Fruit fly (Drosophila melanogaster) whole organism, prepupa: ENCODE data around the gene CG43288.

Experiments
- CG11294 ChIP-seq: fragments of 200-800 bp; sonication (Bioruptor generic); IDR thresholded peaks from 2 replicates; pipeline ENCODE4 v1.3.6; 2022; ENCODE audit warnings: missing biosample characterization, missing genetic modification characterization
- CG11902 ChIP-seq: fragments of 200-800 bp; sonication (Bioruptor generic); optimal IDR thresholded peaks from 3 replicates; lab custom pipeline; 2016; ENCODE audit warnings: missing biosample characterization, missing genetic modification characterization
- CG15336 ChIP-seq: fragments of 200-800 bp; sonication (Bioruptor generic); IDR thresholded peaks from 2 replicates; pipeline ENCODE4 v1.3.6; 2022; ENCODE audit warnings: missing biosample characterization, missing genetic modification characterization
- CG1621 ChIP-seq: fragments of 200-800 bp; sonication (Bioruptor generic); optimal IDR thresholded peaks from 3 replicates; lab custom pipeline; 2018; ENCODE audit warnings: missing biosample characterization, mild to moderate bottlenecking, missing genetic modification characterization
- CG3032 ChIP-seq: fragments of 200-800 bp; optimal IDR thresholded peaks from 2 replicates; lab custom pipeline; 2019; ENCODE audit warnings: missing biosample characterization, mild to moderate bottlenecking, missing genetic modification characterization, moderate library complexity
- CG31627 ChIP-seq: fragments of 200-800 bp; sonication (Bioruptor generic); optimal IDR thresholded peaks from 3 replicates; lab custom pipeline; 2016; ENCODE audit warnings: missing biosample characterization, missing genetic modification characterization
- CG32006 ChIP-seq: fragments of 200-800 bp; sonication (Bioruptor generic); optimal IDR thresholded peaks from 3 replicates; lab custom pipeline; 2017; ENCODE audit warnings: missing biosample characterization, mild to moderate bottlenecking, missing genetic modification characterization
- CG34406 ChIP-seq: fragments of 200-800 bp; sonication (Bioruptor generic); optimal IDR thresholded peaks from 3 replicates; lab custom pipeline; 2016; ENCODE audit warnings: missing biosample characterization, missing genetic modification characterization
- CG6163 ChIP-seq: fragments of 200-800 bp; sonication (Bioruptor generic); IDR thresholded peaks from 3 replicates; pipeline ENCODE4 v1.3.6; 2022; ENCODE audit warnings: missing biosample characterization, missing genetic modification characterization
- CG6808 ChIP-seq: fragments of 200-800 bp; sonication (Bioruptor generic); optimal IDR thresholded peaks from 3 replicates; lab custom pipeline; 2017; ENCODE audit warnings: missing biosample characterization, missing genetic modification characterization, mild to moderate bottlenecking, moderate library complexity, missing genetic modification reagents
- CG6854 ChIP-seq: fragments of 200-800 bp; sonication (Bioruptor generic); optimal IDR thresholded peaks from 2 replicates; lab custom pipeline; 2017; ENCODE audit warnings: missing biosample characterization, mild to moderate bottlenecking, missing genetic modification characterization
- CG7368 ChIP-seq: fragments of 200-800 bp; sonication (Bioruptor generic); optimal IDR thresholded peaks from 3 replicates; lab custom pipeline; 2016; ENCODE audit warnings: missing biosample characterization, missing genetic modification characterization
- CG8319 ChIP-seq: fragments of 200-800 bp; sonication (Bioruptor generic); optimal IDR thresholded peaks from 3 replicates; lab custom pipeline; 2016; ENCODE audit warnings: missing biosample characterization, missing genetic modification characterization
- CG9139 ChIP-seq: fragments of 200-800 bp; sonication (Bioruptor generic); optimal IDR thresholded peaks from 3 replicates; lab custom pipeline; 2017; ENCODE audit warnings: missing biosample characterization, mild to moderate bottlenecking, missing genetic modification characterization
- Eip78C ChIP-seq: fragments of 200-800 bp; sonication (Bioruptor generic); peaks from one replicate; lab custom pipeline; 2016; ENCODE audit warnings: missing biosample characterization, missing genetic modification characterization
- Ets21C ChIP-seq: fragments of 200-800 bp; sonication (Bioruptor generic); optimal IDR thresholded peaks from 3 replicates; lab custom pipeline; 2016; ENCODE audit warnings: missing biosample characterization, missing genetic modification characterization
- Ets96B ChIP-seq: fragments of 200-800 bp; optimal IDR thresholded peaks from 2 replicates; lab custom pipeline; 2019; ENCODE audit warnings: missing biosample characterization, mild to moderate bottlenecking, missing genetic modification characterization, moderate library complexity
- Gug ChIP-seq: fragments of 200-800 bp; sonication (Bioruptor generic); IDR thresholded peaks from 2 replicates; pipeline ENCODE4 v1.3.6; 2022; ENCODE audit warnings: missing biosample characterization, missing genetic modification characterization
- Hr38 ChIP-seq: sonication (Bioruptor generic); optimal IDR thresholded peaks from 2 replicates; lab custom pipeline; 2016; ENCODE audit warnings: missing biosample characterization, missing genetic modification characterization
- Hr39 ChIP-seq: fragments of 200-800 bp; sonication (Bioruptor generic); optimal IDR thresholded peaks from 2 replicates; lab custom pipeline; 2016; ENCODE audit warnings: missing biosample characterization, missing genetic modification characterization
- Hr4 ChIP-seq: fragments of 200-800 bp; sonication (Bioruptor generic); optimal IDR thresholded peaks from 3 replicates; lab custom pipeline; 2016; ENCODE audit warnings: missing biosample characterization, missing genetic modification characterization
- Lpt ChIP-seq: fragments of 200-800 bp; sonication (Bioruptor generic); optimal IDR thresholded peaks from 3 replicates; lab custom pipeline; 2016; ENCODE audit warnings: missing biosample characterization, missing genetic modification characterization
- Met ChIP-seq: fragments of 200-800 bp; sonication (Bioruptor generic); optimal IDR thresholded peaks from 3 replicates; lab custom pipeline; 2016; ENCODE audit warnings: missing biosample characterization, missing genetic modification characterization
- OdsH ChIP-seq: fragments of 200-800 bp; sonication (Bioruptor generic); optimal IDR thresholded peaks from 3 replicates; lab custom pipeline; 2016; ENCODE audit warnings: missing biosample characterization, missing genetic modification characterization
- Smox ChIP-seq: fragments of 200-800 bp; sonication (Bioruptor generic); optimal IDR thresholded peaks from 3 replicates; lab custom pipeline; 2016; ENCODE audit warnings: missing biosample characterization, missing genetic modification characterization
- Sox15 ChIP-seq: fragments of 200-800 bp; sonication (Bioruptor generic); optimal IDR thresholded peaks from 3 replicates; lab custom pipeline; 2016; ENCODE audit warnings: missing biosample characterization, missing genetic modification characterization
- acj6 ChIP-seq: fragments of 200-800 bp; sonication (Bioruptor generic); optimal IDR thresholded peaks from 3 replicates; lab custom pipeline; 2016; ENCODE audit warnings: missing biosample characterization, missing genetic modification characterization
- dac ChIP-seq: fragments of 200-800 bp; sonication (Bioruptor generic); optimal IDR thresholded peaks from 2 replicates; lab custom pipeline; 2017; ENCODE audit warnings: missing biosample characterization, mild to moderate bottlenecking, missing genetic modification characterization
- dsx ChIP-seq: fragments of 200-800 bp; optimal IDR thresholded peaks from 3 replicates; lab custom pipeline; 2019; ENCODE audit warnings: missing biosample characterization, mild to moderate bottlenecking, missing genetic modification characterization, moderate library complexity; ENCODE audit not compliant: poor library complexity, severe bottlenecking
- eg ChIP-seq: fragments of 200-800 bp; sonication (Bioruptor generic); IDR thresholded peaks from 3 replicates; pipeline ENCODE4 v1.3.6; 2022; ENCODE audit warnings: missing biosample characterization, missing genetic modification characterization
- esn ChIP-seq: fragments of 200-800 bp; sonication (Bioruptor generic); optimal IDR thresholded peaks from 2 replicates; lab custom pipeline; 2016; ENCODE audit warnings: missing biosample characterization, mild to moderate bottlenecking, missing genetic modification characterization, moderate library complexity
- fd59A ChIP-seq: fragments of 200-800 bp; sonication (Bioruptor generic); optimal IDR thresholded peaks from 2 replicates; lab custom pipeline; 2017; ENCODE audit warnings: missing biosample characterization, mild to moderate bottlenecking, missing genetic modification characterization, missing genetic modification reagents
- fd85E ChIP-seq: fragments of 200-800 bp; sonication (Bioruptor generic); optimal IDR thresholded peaks from 3 replicates; lab custom pipeline; 2016; ENCODE audit warnings: missing biosample characterization, missing genetic modification characterization
- fkh ChIP-seq: fragments of 200-800 bp; sonication (Bioruptor generic); optimal IDR thresholded peaks from 3 replicates; lab custom pipeline; 2017; ENCODE audit warnings: missing biosample characterization, mild to moderate bottlenecking, missing genetic modification characterization, moderate library complexity
- net ChIP-seq: fragments of 200-800 bp; sonication (Bioruptor generic); optimal IDR thresholded peaks from 3 replicates; lab custom pipeline; 2016; ENCODE audit warnings: missing biosample characterization, missing genetic modification characterization
- pdm3 ChIP-seq: fragments of 200-800 bp; sonication (Bioruptor generic); optimal IDR thresholded peaks from 3 replicates; lab custom pipeline; 2016; ENCODE audit warnings: missing biosample characterization, missing genetic modification characterization
- spab ChIP-seq: fragments of 200-800 bp; sonication (Bioruptor generic); optimal IDR thresholded peaks from 2 replicates; lab custom pipeline; 2017; ENCODE audit warnings: missing biosample characterization, mild to moderate bottlenecking, missing genetic modification characterization, missing genetic modification reagents
- ss ChIP-seq, 2 experiments: fragments of 200-800 bp; sonication (Bioruptor generic); optimal IDR thresholded peaks; 2 replicates in 1 of 2; 3 replicates in 1 of 2; lab custom pipeline; 2017 to 2018; ENCODE audit warnings: mild to moderate bottlenecking in 2 of 2, missing biosample characterization in 2 of 2, missing genetic modification characterization in 2 of 2, moderate library complexity in 1 of 2
- svp ChIP-seq: fragments of 200-800 bp; sonication (Bioruptor generic); peaks from one replicate; lab custom pipeline; 2016; ENCODE audit warnings: missing biosample characterization, missing genetic modification characterization
- topi ChIP-seq: fragments of 200-800 bp; sonication (Bioruptor generic); optimal IDR thresholded peaks from 3 replicates; lab custom pipeline; 2016; ENCODE audit warnings: missing biosample characterization, missing genetic modification characterization
- vri ChIP-seq: fragments of 200-800 bp; sonication (Bioruptor generic); optimal IDR thresholded peaks from 3 replicates; lab custom pipeline; 2016; ENCODE audit warnings: missing biosample characterization, mild to moderate bottlenecking, missing genetic modification characterization

CG43288 gene

DNA sequence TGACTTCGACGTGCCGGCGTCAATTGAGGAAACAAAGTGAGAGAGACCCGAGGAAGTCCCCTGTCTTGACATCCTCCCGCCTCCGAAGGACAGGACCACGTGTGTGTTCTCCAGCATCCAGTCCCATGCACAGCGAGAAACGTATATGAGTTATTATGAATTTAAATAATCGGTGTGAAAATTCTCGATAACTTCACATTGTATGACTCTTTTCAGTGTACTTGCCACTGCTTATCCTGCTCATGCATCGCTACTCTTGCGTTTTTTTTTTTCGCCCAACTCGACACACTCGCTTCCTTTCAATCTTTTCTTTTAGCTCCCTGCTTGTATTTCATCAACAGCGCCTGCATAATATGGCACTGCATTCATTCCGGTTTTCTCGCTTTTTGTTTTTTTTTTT lies 37.0 kb upstream of the CG43288 start (continued):
- TF ChIP-seq fkh (GFP tag; lab: Kevin White, UChicago) (no peak), acj6 (GFP tag; lab: Kevin White, UChicago) (peak; percentile 52), Hr38 (GFP tag; lab: Kevin White, UChicago) (no peak), CG6808 (GFP tag; lab: Kevin White, UChicago) (peak; percentile 49), eg (GFP tag; lab: Robert Waterston, UW) (peak; percentile 33; the same call in 1 of the 3 replicates), CG8319 (GFP tag; lab: Kevin White, UChicago) (peak; percentile 45), Met (peak; percentile 70), pdm3 (peak; percentile 62), CG11294 (no peak), Ets96B (peak; percentile 37), CG9139 (GFP tag; lab: Kevin White, UChicago) (peak; percentile 5)

DNA sequence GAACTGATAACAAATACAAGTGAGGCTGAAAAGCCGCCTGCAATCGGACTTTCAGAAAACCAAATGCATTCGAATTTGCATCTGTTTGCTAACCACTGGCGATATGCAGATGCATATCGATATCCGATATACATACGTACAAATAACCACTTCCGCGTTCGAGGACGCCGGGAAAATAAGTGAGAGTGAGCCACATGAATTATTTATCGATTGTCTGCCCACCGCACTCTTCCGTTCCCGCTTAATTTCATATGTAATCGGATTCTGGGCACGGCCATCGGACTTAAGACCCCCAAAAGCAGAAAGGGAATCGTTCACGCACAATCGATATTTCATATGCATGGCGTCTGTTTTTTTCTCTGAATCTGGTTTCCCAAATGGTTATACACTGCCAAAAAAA lies 35.1 kb upstream of the CG43288 start:
- TF ChIP-seq Smox (GFP tag; lab: Kevin White, UChicago) (no peak), CG3032 (no peak), CG6854 (GFP tag; lab: Kevin White, UChicago) (no peak), Hr39 (GFP tag; lab: Kevin White, UChicago) (no peak), Met (no peak), dac (no peak), Ets21C (GFP tag; lab: Kevin White, UChicago) (no peak), Hr38 (GFP tag; lab: Kevin White, UChicago) (no peak), fd59A (GFP tag; lab: Kevin White, UChicago) (no peak), dsx (GFP tag; lab: Kevin White, UChicago) (no peak), Hr4 (GFP tag; lab: Kevin White, UChicago) (no peak), topi (GFP tag; lab: Kevin White, UChicago) (no peak), OdsH (GFP tag; lab: Kevin White, UChicago) (no peak), CG34406 (GFP tag; lab: Kevin White, UChicago) (no peak), CG7368 (GFP tag; lab: Kevin White, UChicago) (no peak), svp (no peak)

DNA sequence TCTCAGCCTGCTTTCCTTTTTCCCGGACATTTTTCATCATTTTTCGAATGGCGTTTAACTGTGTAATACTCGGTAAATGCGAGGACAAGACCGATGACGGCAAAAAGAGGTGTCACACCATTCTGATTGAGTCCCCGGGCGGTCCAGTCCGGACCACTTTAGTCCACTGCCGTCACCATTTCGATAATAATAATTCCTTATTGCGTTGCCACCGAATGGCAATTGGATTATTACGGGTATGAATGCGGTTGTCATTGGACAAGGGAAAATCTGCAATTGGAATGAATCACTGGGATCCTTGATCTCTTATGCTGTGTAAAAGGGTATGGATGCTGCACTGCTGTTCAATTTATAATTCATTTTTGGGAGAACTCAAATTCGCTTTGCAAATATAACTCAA lies 34.0 kb upstream of the CG43288 start:
- no peak for TF ChIP-seq Eip78C (GFP tag; lab: Kevin White, UChicago)
- TF ChIP-seq spab (GFP tag; lab: Kevin White, UChicago): no peak

DNA sequence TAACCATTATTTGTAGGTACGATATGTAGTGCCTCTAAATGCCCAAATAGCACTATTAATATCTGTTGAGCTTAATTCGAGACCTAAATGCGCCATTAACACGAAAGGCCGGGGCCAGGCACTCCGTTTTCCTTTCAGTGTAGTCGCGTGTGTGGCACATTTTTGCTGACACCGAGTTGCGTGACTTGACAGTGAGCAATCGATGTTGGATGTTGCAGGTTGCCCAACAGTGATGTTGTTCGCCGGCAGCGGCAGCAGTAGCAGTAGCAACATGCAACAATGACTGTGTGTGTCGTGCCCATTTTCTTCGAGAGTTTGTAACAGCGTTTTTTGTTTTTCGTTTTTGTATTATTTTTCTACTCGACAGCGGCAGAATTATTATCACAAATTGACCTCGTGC lies 27.4 kb upstream of the CG43288 start:
- no peak for TF ChIP-seq eg (GFP tag; lab: Robert Waterston, UW)
- TF ChIP-seq Hr4 (GFP tag; lab: Kevin White, UChicago): no peak
- TF ChIP-seq OdsH (GFP tag; lab: Kevin White, UChicago): no peak
- peak in 1 of 2 experiments; percentile 90 for TF ChIP-seq ss (GFP tag; optimal IDR thresholded peaks at IDR 0.05; lab: Kevin White, UChicago)
- TF ChIP-seq CG31627 (GFP tag; lab: Kevin White, UChicago): no peak
- TF ChIP-seq svp: no peak

DNA sequence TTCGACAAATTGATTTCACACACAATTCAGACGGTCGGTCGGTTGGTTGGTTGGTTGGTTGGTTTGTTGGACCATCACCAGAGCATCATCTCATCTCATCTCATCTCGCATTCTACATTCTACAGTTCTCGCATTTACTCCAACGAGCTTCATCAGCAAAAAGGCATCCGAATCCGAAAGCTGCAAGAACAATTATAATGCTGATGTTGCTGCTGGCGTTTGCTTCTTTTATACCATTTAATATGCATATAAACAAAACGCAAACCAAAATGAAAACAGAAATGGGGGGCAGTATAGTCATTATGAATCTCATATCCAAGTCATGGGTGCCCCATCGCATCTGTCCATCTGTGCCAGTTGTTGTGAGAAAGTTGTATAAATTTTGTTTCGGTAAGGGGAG lies 26.1 kb upstream of the CG43288 start:
- TF ChIP-seq Gug (GFP tag; lab: Robert Waterston, UW): no peak
- no peak for TF ChIP-seq CG6163 (GFP tag; lab: Robert Waterston, UW)
- TF ChIP-seq CG32006 (GFP tag; lab: Kevin White, UChicago): no peak
- no peak for TF ChIP-seq fd85E (GFP tag; lab: Kevin White, UChicago)

DNA sequence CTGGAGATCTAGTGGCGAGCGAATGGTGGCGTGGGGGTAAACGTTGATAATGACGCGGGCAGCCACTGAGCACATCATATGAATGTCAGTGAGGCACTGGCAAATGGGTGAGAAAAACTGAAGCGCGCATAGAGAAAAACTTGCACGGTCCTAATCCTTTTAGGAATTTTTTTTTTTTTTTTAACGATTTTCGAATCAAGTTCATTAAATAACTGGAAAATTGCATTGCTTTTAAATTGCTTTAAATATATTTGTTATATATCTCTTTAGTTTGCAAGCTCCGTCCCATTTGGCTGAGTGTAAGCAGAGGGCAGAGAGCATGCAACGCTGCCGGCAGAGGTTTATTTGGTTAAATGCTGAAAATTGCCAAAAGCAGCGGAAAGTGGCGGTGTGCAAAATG lies 15.4 kb upstream of the CG43288 start:
- no peak for TF ChIP-seq fd85E (GFP tag; lab: Kevin White, UChicago)
- peak; percentile 47 for TF ChIP-seq CG11902
- peak; percentile 75 for TF ChIP-seq CG15336 (GFP tag; lab: Robert Waterston, UW)
- TF ChIP-seq CG3032: peak; percentile 73
- TF ChIP-seq CG9139 (GFP tag; lab: Kevin White, UChicago): peak; percentile 44
- peak; percentile 80 for TF ChIP-seq Eip78C (GFP tag; lab: Kevin White, UChicago)
- TF ChIP-seq CG6163 (GFP tag; lab: Robert Waterston, UW): peak; percentile 80
- peak; percentile 77 for TF ChIP-seq pdm3
- peak; percentile 30 for TF ChIP-seq vri
- peak; percentile 36 for TF ChIP-seq CG7368 (GFP tag; lab: Kevin White, UChicago)
- TF ChIP-seq fkh (GFP tag; lab: Kevin White, UChicago): no peak
- TF ChIP-seq Gug (GFP tag; lab: Robert Waterston, UW): peak; percentile 35; the same call in 1 of the 2 replicates
- TF ChIP-seq Ets21C (GFP tag; lab: Kevin White, UChicago): peak; percentile 21
- TF ChIP-seq topi (GFP tag; lab: Kevin White, UChicago): peak; percentile 67
- peak; percentile 50 for TF ChIP-seq Lpt (GFP tag; lab: Kevin White, UChicago)
- TF ChIP-seq esn (GFP tag; lab: Kevin White, UChicago): peak; percentile 66
- peak; percentile 34 for TF ChIP-seq Sox15 (GFP tag; lab: Kevin White, UChicago)
- peak; percentile 71 for TF ChIP-seq Hr4 (GFP tag; lab: Kevin White, UChicago)
- peak; percentile 70 for TF ChIP-seq fd59A (GFP tag; lab: Kevin White, UChicago)
- peak; percentile 14 for TF ChIP-seq CG1621
- TF ChIP-seq net (GFP tag; lab: Kevin White, UChicago): peak; percentile 67
